Fruit fly (Drosophila melanogaster) whole organism, embryonic: ENCODE measurements around the gene mol.

Experiments
- CG11695 ChIP-seq: fragments of 200-800 bp; sonication (Bioruptor generic); IDR thresholded peaks from 3 replicates; pipeline ENCODE4 v1.3.6; 2022; ENCODE audit warnings: missing biosample characterization, missing genetic modification characterization
- CG16863 ChIP-seq: fragments of 200-800 bp; sonication (Bioruptor generic); optimal IDR thresholded peaks from 3 replicates; lab custom pipeline; 2016; ENCODE audit warnings: missing biosample characterization, missing genetic modification characterization
- CG17829 ChIP-seq: fragments of 200-800 bp; optimal IDR thresholded peaks from 2 replicates; lab custom pipeline; 2019; ENCODE audit warnings: missing biosample characterization, mild to moderate bottlenecking, missing genetic modification characterization, moderate library complexity
- CG33213 ChIP-seq: fragments of 200-800 bp; sonication (Bioruptor generic); optimal IDR thresholded peaks from 3 replicates; lab custom pipeline; 2016; ENCODE audit warnings: missing biosample characterization, missing genetic modification characterization
- CG4820 ChIP-seq: fragments of 200-800 bp; sonication (Bioruptor generic); optimal IDR thresholded peaks from 3 replicates; lab custom pipeline; 2016; ENCODE audit warnings: missing biosample characterization, missing genetic modification characterization
- Mrtf ChIP-seq: fragments of 200-800 bp; sonication (Bioruptor generic); IDR thresholded peaks from 3 replicates; pipeline ENCODE4 v1.3.6; 2022; ENCODE audit warnings: missing biosample characterization, missing genetic modification characterization
- gce ChIP-seq: fragments of 200-800 bp; sonication (Bioruptor generic); IDR thresholded peaks from 3 replicates; pipeline ENCODE4 v1.3.6; 2022; ENCODE audit warnings: missing biosample characterization, missing genetic modification characterization
- kay ChIP-seq: fragments of 200-800 bp; sonication (Bioruptor generic); optimal IDR thresholded peaks from 2 replicates; lab custom pipeline; 2016; ENCODE audit warnings: missing biosample characterization, missing genetic modification characterization
- p53 ChIP-seq: fragments of 200-800 bp; sonication (Bioruptor generic); optimal IDR thresholded peaks from 2 replicates; lab custom pipeline; 2016; ENCODE audit warnings: missing biosample characterization, missing genetic modification characterization
- salm ChIP-seq: fragments of 200-800 bp; sonication (Bioruptor generic); optimal IDR thresholded peaks from 2 replicates; lab custom pipeline; 2018; ENCODE audit warnings: missing biosample characterization, mild to moderate bottlenecking, missing genetic modification characterization
- sens ChIP-seq: fragments of 200-800 bp; sonication (Bioruptor generic); peaks from one replicate; lab custom pipeline; 2016; ENCODE audit warnings: missing biosample characterization, missing genetic modification characterization

DNA sequence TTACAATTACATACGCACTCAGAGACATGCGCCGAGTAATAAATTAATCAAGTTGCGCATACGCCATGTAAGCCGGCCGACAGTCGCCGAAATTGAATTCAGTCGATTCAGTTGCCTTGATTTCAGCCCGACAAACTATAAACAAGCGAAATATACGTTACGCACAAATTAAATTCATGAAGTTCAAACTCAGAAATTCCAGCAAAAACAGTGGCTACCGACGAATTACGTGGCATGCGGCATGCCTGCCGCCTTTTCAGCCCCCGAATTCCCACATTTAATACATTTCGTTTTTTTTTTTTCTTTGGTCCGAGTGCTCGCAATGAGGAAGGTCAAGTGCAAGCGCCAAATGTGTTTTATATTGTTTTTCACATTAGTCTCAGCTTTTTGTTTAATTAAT is 3.0 kb upstream of the mol start:
- no peak for TF ChIP-seq CG16863 (GFP tag; lab: Kevin White, UChicago)
- no peak for TF ChIP-seq CG17829 (tag; lab: Kevin White, UChicago)
- no peak for TF ChIP-seq p53
- TF ChIP-seq CG33213 (GFP tag; lab: Kevin White, UChicago): no peak
- no peak for TF ChIP-seq Mrtf (GFP tag; lab: Robert Waterston, UW)
- TF ChIP-seq gce (GFP tag; lab: Robert Waterston, UW): no peak
- no peak for TF ChIP-seq salm (tag; lab: Kevin White, UChicago)
- no peak for TF ChIP-seq CG4820 (GFP tag; lab: Kevin White, UChicago)
- no peak for TF ChIP-seq CG11695 (GFP tag; lab: Robert Waterston, UW)
- no peak for TF ChIP-seq sens (GFP tag; lab: Kevin White, UChicago)
- no peak for TF ChIP-seq kay
